Fruit fly (Drosophila melanogaster): ENCODE results near the gene CG2260.

The CG2260 gene

DNA sequence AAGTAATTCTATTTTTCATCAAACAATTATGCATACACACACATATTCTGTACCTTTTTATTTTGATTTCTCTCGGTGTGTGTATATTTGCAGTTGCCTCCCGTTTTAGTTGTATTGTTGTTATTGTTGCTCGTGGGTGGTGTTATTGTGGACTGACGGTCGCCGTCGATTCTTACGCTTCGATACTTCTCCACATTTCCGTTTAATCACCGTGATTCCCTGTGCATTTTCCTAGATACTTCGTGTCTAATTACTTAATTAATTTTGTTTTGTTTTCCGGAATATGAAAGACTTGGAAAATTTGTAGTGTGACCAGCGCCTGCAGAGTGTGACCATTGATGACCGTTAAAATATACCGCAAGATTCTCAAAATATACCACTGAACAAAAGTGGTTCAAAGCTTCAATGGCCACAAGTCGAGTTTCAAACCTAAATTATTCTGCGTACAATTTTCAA, 27.2 kb downstream of the CG2260 start, which contains the start of gene UbcE2H (continued):
- TF ChIP-seq CG33213 (GFP tag; optimal IDR thresholded peaks at IDR 0.05) (peak; percentile 47), lov (optimal IDR thresholded peaks at IDR 0.05) (no peak), lov (GFP tag; IDR thresholded peaks at IDR 0.05) (no peak), Med (GFP tag) (peak; percentile 68), CG1603 (tag; optimal IDR thresholded peaks at IDR 0.05) (peak; percentile 71), fru (optimal IDR thresholded peaks at IDR 0.05) (no peak), CG11085 (GFP tag; IDR thresholded peaks at IDR 0.05) (no peak), tup (GFP tag; optimal IDR thresholded peaks at IDR 0.05) (no peak), Dp (GFP tag; optimal IDR thresholded peaks at IDR 0.05) (peak; percentile 77), sisA (GFP tag; IDR thresholded peaks at IDR 0.05) (no peak), pzg (GFP tag; optimal IDR thresholded peaks at IDR 0.05) (peak; percentile 91), HHEX (GFP tag; optimal IDR thresholded peaks at IDR 0.05) (peak; percentile 27), ham (GFP tag; IDR thresholded peaks at IDR 0.05) (no peak), CG12659 (GFP tag; optimal IDR thresholded peaks at IDR 0.05) (peak; percentile 41), disco-r (GFP tag; optimal IDR thresholded peaks at IDR 0.05) (no peak), CG17359 (tag; optimal IDR thresholded peaks at IDR 0.05) (no peak), CG1233 (GFP tag; optimal IDR thresholded peaks at IDR 0.05) (peak; percentile 29), CTCF (GFP tag; optimal IDR thresholded peaks at IDR 0.05) (peak; percentile 61), CG14710 (tag; optimal IDR thresholded peaks at IDR 0.05) (peak; percentile 37), CoRest (tag; optimal IDR thresholded peaks at IDR 0.05) (peak; percentile 60), E2f2 (GFP tag; IDR thresholded peaks at IDR 0.05) (peak; percentile 82), insv (GFP tag; optimal IDR thresholded peaks at IDR 0.05) (peak in 1 of 2 experiments; percentile 7), Ets97D (GFP tag; optimal IDR thresholded peaks at IDR 0.05) (peak; percentile 91), Dref (GFP tag; IDR thresholded peaks at IDR 0.05) (peak; percentile 46; the same call in 1 of the 2 replicates), CG8924 (tag; optimal IDR thresholded peaks at IDR 0.05) (peak; percentile 6), Myb (GFP tag; optimal IDR thresholded peaks at IDR 0.05) (peak; percentile 98), ap (GFP tag; IDR thresholded peaks at IDR 0.05) (no peak), Deaf1 (tag; optimal IDR thresholded peaks at IDR 0.05) (no peak), Mad (GFP tag; optimal IDR thresholded peaks at IDR 0.05) (no peak), Hmr (GFP tag; optimal IDR thresholded peaks at IDR 0.05) (peak; percentile 19), psq (GFP tag; optimal IDR thresholded peaks at IDR 0.05) (no peak), Sin3A (optimal IDR thresholded peaks at IDR 0.05) (no peak), gfzf (GFP tag; optimal IDR thresholded peaks at IDR 0.05) (peak; percentile 96), MESR4 (GFP tag; optimal IDR thresholded peaks at IDR 0.05) (peak; percentile 63), trem (tag; optimal IDR thresholded peaks at IDR 0.05) (peak; percentile 63), jing (GFP tag; optimal IDR thresholded peaks at IDR 0.05) (no peak), CG17829 (tag; optimal IDR thresholded peaks at IDR 0.05) (peak; percentile 5), CG8089 (GFP tag; optimal IDR thresholded peaks at IDR 0.05) (no peak), Lpt (GFP tag; optimal IDR thresholded peaks at IDR 0.05) (no peak), TFAM (GFP tag; optimal IDR thresholded peaks at IDR 0.05) (no peak), Pdp1 (GFP tag; optimal IDR thresholded peaks at IDR 0.05) (peak in 1 of 2 experiments; percentile 39), ERR (GFP tag; optimal IDR thresholded peaks at IDR 0.05) (no peak), nom (GFP tag; optimal IDR thresholded peaks at IDR 0.05) (no peak), CG14667 (GFP tag; IDR thresholded peaks at IDR 0.05) (no peak), CG34422 (GFP tag; IDR thresholded peaks at IDR 0.05) (peak; percentile 11; the same call in 1 of the 3 replicates), HmgD (GFP tag; optimal IDR thresholded peaks at IDR 0.05) (peak; percentile 27), CG12071 (GFP tag; optimal IDR thresholded peaks at IDR 0.05) (no peak), Opbp (GFP tag; IDR thresholded peaks at IDR 0.05; ENCODE audit: partially characterized antibody) (peak; percentile 16; the same call in 1 of the 3 replicates), stwl (tag; optimal IDR thresholded peaks at IDR 0.05) (peak; percentile 60), Sry-δ (GFP tag; optimal IDR thresholded peaks at IDR 0.05) (peak; percentile 46), knrl (GFP tag; IDR thresholded peaks at IDR 0.05; ENCODE audit: partially characterized antibody) (peak; percentile 19; the same call in 1 of the 3 replicates), Dbx (GFP tag; IDR thresholded peaks at IDR 0.05) (no peak)

Data from whole organism, embryonic.